Fruit fly (Drosophila melanogaster) whole organism: Measurements from ENCODE around the gene Acsf2.

Source experiments
- CG8478 ChIP-seq: fragments of >200 bp; optimal IDR thresholded peaks from 2 replicates; lab custom pipeline; 2018; ENCODE audit warnings: inconsistent platforms
- Dll ChIP-seq: fragments of >200 bp; optimal IDR thresholded peaks from 2 replicates; lab custom pipeline; 2017
- EcR ChIP-seq, 2 experiments: fragments of >200 bp; optimal IDR thresholded peaks; 2 replicates each; lab custom pipeline; 2017; ENCODE audit warnings: missing biosample characterization in 2 of 2, missing genetic modification characterization in 2 of 2, missing genetic modification reagents in 2 of 2
- pan ChIP-seq: fragments of >200 bp; optimal IDR thresholded peaks from 2 replicates; lab custom pipeline; 2017
- psq ChIP-seq: fragments of >200 bp; optimal IDR thresholded peaks from 2 replicates; lab custom pipeline; 2017

DNA sequence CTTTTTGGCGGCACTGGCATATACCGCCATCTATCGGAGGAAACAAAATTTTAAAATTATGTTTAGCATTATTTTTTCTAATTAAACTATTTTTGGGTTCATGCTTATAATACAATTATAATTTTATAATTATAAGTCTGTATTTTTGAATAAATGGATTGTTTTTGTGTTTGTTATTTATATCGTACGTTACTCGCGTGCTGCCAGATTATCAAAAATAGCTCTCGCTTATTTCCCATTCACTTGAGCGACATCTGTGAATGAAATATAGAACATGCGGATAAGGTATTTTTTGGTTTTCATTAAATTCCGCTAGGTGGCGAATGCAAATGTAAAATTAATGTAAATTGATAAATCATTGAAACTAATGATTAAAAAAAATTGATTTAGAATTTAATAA lies 23.8 kb upstream of the Acsf2 start:
- TF ChIP-seq Dll (lab: Kevin White, UChicago): no peak
- TF ChIP-seq CG8478: no peak
- TF ChIP-seq psq (lab: Kevin White, UChicago): no peak
- no peak for TF ChIP-seq pan (lab: Kevin White, UChicago)
- no peak for TF ChIP-seq EcR (GFP tag; optimal IDR thresholded peaks at IDR 0.05; lab: Kevin White, UChicago)
